Fruit fly (Drosophila melanogaster) whole organism, embryonic: Measurements from ENCODE around the gene CG6040.

ENCODE experiments used
- Asciz ChIP-seq: fragments of 200-800 bp; sonication (Bioruptor generic); optimal IDR thresholded peaks from 2 replicates; lab custom pipeline; 2017; ENCODE audit warnings: missing biosample characterization, mild to moderate bottlenecking, missing genetic modification characterization, missing genetic modification reagents
- Atf-2 ChIP-seq: fragments of 200-800 bp; sonication (Bioruptor generic); optimal IDR thresholded peaks from 2 replicates; lab custom pipeline; 2016; ENCODE audit warnings: missing biosample characterization, missing genetic modification characterization
- Bdp1 ChIP-seq: fragments of 200-800 bp; sonication (Bioruptor generic); optimal IDR thresholded peaks from 3 replicates; lab custom pipeline; 2016; ENCODE audit warnings: missing biosample characterization, missing genetic modification characterization
- Bgb ChIP-seq: fragments of 200-800 bp; sonication (Bioruptor generic); IDR thresholded peaks from 2 replicates; pipeline ENCODE4 v1.3.6; 2022; ENCODE audit warnings: missing biosample characterization, missing genetic modification characterization; ENCODE audit not compliant: partially characterized antibody
- CG10209 ChIP-seq: fragments of 200-800 bp; sonication (Bioruptor generic); optimal IDR thresholded peaks from 3 replicates; lab custom pipeline; 2017; ENCODE audit warnings: missing biosample characterization, mild to moderate bottlenecking, missing genetic modification characterization, missing genetic modification reagents
- CG10979 ChIP-seq: fragments of 200-800 bp; sonication (Bioruptor generic); optimal IDR thresholded peaks from 2 replicates; lab custom pipeline; 2018; ENCODE audit warnings: missing biosample characterization, mild to moderate bottlenecking, missing genetic modification characterization, moderate library complexity
- CG12659 ChIP-seq: fragments of 200-800 bp; sonication (Bioruptor generic); optimal IDR thresholded peaks from 3 replicates; lab custom pipeline; 2017; ENCODE audit warnings: mild to moderate bottlenecking, missing biosample characterization, missing genetic modification reagents, missing genetic modification characterization
- CG14441 ChIP-seq: fragments of 200-800 bp; sonication (Bioruptor generic); IDR thresholded peaks from 2 replicates; pipeline ENCODE4 v1.3.6; 2022; ENCODE audit warnings: missing biosample characterization, missing genetic modification characterization
- CG15601 ChIP-seq: fragments of 200-800 bp; sonication (Bioruptor generic); optimal IDR thresholded peaks from 3 replicates; lab custom pipeline; 2019; ENCODE audit warnings: missing biosample characterization, mild to moderate bottlenecking, missing genetic modification characterization, moderate library complexity
- CG16779 ChIP-seq: fragments of 200-800 bp; sonication (Bioruptor generic); IDR thresholded peaks from 2 replicates; pipeline ENCODE4 v1.3.6; 2022; ENCODE audit warnings: missing biosample characterization, missing genetic modification characterization
- CG17328 ChIP-seq: fragments of 200-800 bp; sonication (Bioruptor generic); IDR thresholded peaks from 2 replicates; pipeline ENCODE4 v1.3.6; 2022; ENCODE audit warnings: missing biosample characterization, missing genetic modification characterization
- CG18011 ChIP-seq: fragments of 200-800 bp; sonication (Bioruptor generic); optimal IDR thresholded peaks from 2 replicates; lab custom pipeline; 2017; ENCODE audit warnings: missing biosample characterization, missing genetic modification characterization, mild to moderate bottlenecking, moderate library complexity, missing genotype
- CG2116 ChIP-seq: fragments of 200-800 bp; sonication (Bioruptor generic); optimal IDR thresholded peaks from 3 replicates; lab custom pipeline; 2018; ENCODE audit warnings: missing biosample characterization, mild to moderate bottlenecking, missing genetic modification characterization
- CG32532 ChIP-seq: fragments of 200-800 bp; sonication (Bioruptor generic); IDR thresholded peaks from 2 replicates; pipeline ENCODE4 v1.3.6; 2022; ENCODE audit warnings: missing biosample characterization, missing genetic modification characterization
- CG3281 ChIP-seq: fragments of 200-800 bp; sonication (Bioruptor generic); optimal IDR thresholded peaks from 3 replicates; lab custom pipeline; 2017; ENCODE audit warnings: missing biosample characterization, mild to moderate bottlenecking, missing genetic modification characterization
- CG7745 ChIP-seq: fragments of 200-800 bp; sonication (Bioruptor generic); optimal IDR thresholded peaks from 2 replicates; lab custom pipeline; 2018; ENCODE audit warnings: missing biosample characterization, mild to moderate bottlenecking, missing genetic modification characterization, moderate library complexity
- CG7987 ChIP-seq: fragments of 200-800 bp; sonication (Bioruptor generic); optimal IDR thresholded peaks from 2 replicates; lab custom pipeline; 2018; ENCODE audit warnings: missing biosample characterization, mild to moderate bottlenecking, missing genetic modification characterization, moderate library complexity
- CG8388 ChIP-seq: fragments of 200-800 bp; sonication (Bioruptor generic); optimal IDR thresholded peaks from 2 replicates; lab custom pipeline; 2019; ENCODE audit warnings: missing biosample characterization, mild to moderate bottlenecking, missing genetic modification characterization, moderate library complexity
- CG9932 ChIP-seq: fragments of 200-800 bp; sonication (Bioruptor generic); IDR thresholded peaks from 2 replicates; pipeline ENCODE4 v1.3.6; 2022; ENCODE audit warnings: missing biosample characterization, missing genetic modification characterization
- Chrac-16 ChIP-seq: fragments of 200-800 bp; sonication (Bioruptor generic); optimal IDR thresholded peaks from 3 replicates; lab custom pipeline; 2016; ENCODE audit warnings: missing biosample characterization, missing genetic modification characterization
- D19A ChIP-seq: fragments of 200-800 bp; optimal IDR thresholded peaks from 3 replicates; lab custom pipeline; 2019; ENCODE audit warnings: missing biosample characterization, mild to moderate bottlenecking, missing genetic modification characterization, moderate library complexity
- Dip3 ChIP-seq: fragments of 200-800 bp; sonication (Bioruptor generic); optimal IDR thresholded peaks from 3 replicates; lab custom pipeline; 2016; ENCODE audit warnings: missing biosample characterization, missing genetic modification characterization
- Dp ChIP-seq: fragments of 200-800 bp; sonication (Bioruptor generic); optimal IDR thresholded peaks from 2 replicates; lab custom pipeline; 2018; ENCODE audit warnings: missing biosample characterization, mild to moderate bottlenecking, missing genetic modification characterization, moderate library complexity
- Ets97D ChIP-seq: fragments of 200-800 bp; sonication (Bioruptor generic); optimal IDR thresholded peaks from 3 replicates; lab custom pipeline; 2016; ENCODE audit warnings: missing biosample characterization, missing genetic modification characterization
- H15 ChIP-seq: fragments of 200-800 bp; sonication (Bioruptor generic); IDR thresholded peaks from 3 replicates; pipeline ENCODE4 v1.3.6; 2022; ENCODE audit warnings: missing biosample characterization, missing genetic modification characterization
- Lhr ChIP-seq: fragments of 200-800 bp; sonication (Bioruptor generic); optimal IDR thresholded peaks from 3 replicates; lab custom pipeline; 2017; ENCODE audit warnings: mild to moderate bottlenecking, missing biosample characterization, missing genetic modification reagents, missing genetic modification characterization
- Mad ChIP-seq: fragments of 200-800 bp; sonication (Bioruptor generic); optimal IDR thresholded peaks from 2 replicates; lab custom pipeline; 2016; ENCODE audit warnings: missing biosample characterization, missing genetic modification characterization
- Meics ChIP-seq: fragments of 200-800 bp; sonication (Bioruptor generic); optimal IDR thresholded peaks from 2 replicates; lab custom pipeline; 2017; ENCODE audit warnings: missing biosample characterization, mild to moderate bottlenecking, missing genetic modification characterization
- NC2β ChIP-seq: fragments of 200-800 bp; sonication (Bioruptor generic); optimal IDR thresholded peaks from 2 replicates; lab custom pipeline; 2016; ENCODE audit warnings: missing biosample characterization, missing genetic modification characterization
- Ravus ChIP-seq: fragments of 200-800 bp; sonication (Bioruptor generic); IDR thresholded peaks from 2 replicates; pipeline ENCODE4 v1.3.6; 2022; ENCODE audit warnings: missing biosample characterization, missing genetic modification characterization
- Usf ChIP-seq: fragments of 200-800 bp; sonication (Bioruptor generic); optimal IDR thresholded peaks from 2 replicates; lab custom pipeline; 2017; ENCODE audit warnings: missing genotype, missing biosample characterization, missing genetic modification characterization
- al ChIP-seq: fragments of 200-800 bp; sonication (Bioruptor generic); IDR thresholded peaks from 2 replicates; pipeline ENCODE4 v1.3.6; 2022; ENCODE audit warnings: missing biosample characterization, missing genetic modification characterization
- br ChIP-seq: fragments of >200 bp; optimal IDR thresholded peaks from 2 replicates; lab custom pipeline; 2017
- btn ChIP-seq: fragments of 200-800 bp; sonication (Bioruptor generic); optimal IDR thresholded peaks from 2 replicates; lab custom pipeline; 2016; ENCODE audit warnings: missing biosample characterization, missing genetic modification characterization
- cad ChIP-seq: fragments of >200 bp; optimal IDR thresholded peaks from 2 replicates; lab custom pipeline; 2017; ENCODE audit warnings: missing biosample characterization, missing genetic modification characterization
- fru ChIP-seq: fragments of >200 bp; optimal IDR thresholded peaks from 2 replicates; lab custom pipeline; 2017
- gcm ChIP-seq: fragments of 200-800 bp; sonication (Bioruptor generic); optimal IDR thresholded peaks from 2 replicates; lab custom pipeline; 2019; ENCODE audit warnings: missing biosample characterization, mild to moderate bottlenecking, missing genetic modification characterization, moderate library complexity
- knrl ChIP-seq: fragments of 200-800 bp; sonication (Bioruptor generic); IDR thresholded peaks from 3 replicates; pipeline ENCODE4 v1.3.6; 2022; ENCODE audit warnings: missing biosample characterization, missing genetic modification characterization; ENCODE audit not compliant: partially characterized antibody
- nmo ChIP-seq: fragments of 200-800 bp; sonication (Bioruptor generic); optimal IDR thresholded peaks from 2 replicates; lab custom pipeline; 2018; ENCODE audit warnings: missing biosample characterization, mild to moderate bottlenecking, missing genetic modification characterization, moderate library complexity
- pita ChIP-seq: fragments of 200-800 bp; sonication (Bioruptor generic); optimal IDR thresholded peaks from 2 replicates; lab custom pipeline; 2017; ENCODE audit warnings: missing biosample characterization, mild to moderate bottlenecking, missing genetic modification characterization
- psq ChIP-seq: fragments of 200-800 bp; sonication (Bioruptor generic); optimal IDR thresholded peaks from 2 replicates; lab custom pipeline; 2017; ENCODE audit warnings: missing biosample characterization, missing genetic modification characterization
- run ChIP-seq: fragments of 200-800 bp; sonication (Bioruptor generic); optimal IDR thresholded peaks from 3 replicates; lab custom pipeline; 2018; ENCODE audit warnings: missing biosample characterization, mild to moderate bottlenecking, missing genetic modification characterization
- salm ChIP-seq: fragments of 200-800 bp; sonication (Bioruptor generic); optimal IDR thresholded peaks from 2 replicates; lab custom pipeline; 2018; ENCODE audit warnings: missing biosample characterization, mild to moderate bottlenecking, missing genetic modification characterization
- sc ChIP-seq, 3 experiments: fragments of >200 bp in 2 of 3; fragments of 200-800 bp in 1 of 3; sonication (Bioruptor generic) in 1 of 3; optimal IDR thresholded peaks; 2 replicates in 2 of 3; 3 replicates in 1 of 3; lab custom pipeline; 2017; ENCODE audit warnings: mild to moderate bottlenecking in 1 of 3, missing biosample characterization in 1 of 3, missing genetic modification characterization in 1 of 3, missing genetic modification reagents in 1 of 3
- scrt ChIP-seq: fragments of 200-800 bp; sonication (Bioruptor generic); optimal IDR thresholded peaks from 2 replicates; lab custom pipeline; 2018; ENCODE audit warnings: missing biosample characterization, mild to moderate bottlenecking, missing genetic modification characterization, moderate library complexity
- seq ChIP-seq: fragments of 200-800 bp; sonication (Bioruptor generic); IDR thresholded peaks from 2 replicates; pipeline ENCODE4 v1.3.6; 2022; ENCODE audit warnings: missing biosample characterization, missing genetic modification characterization
- slp2 ChIP-seq: fragments of 200-800 bp; sonication (Bioruptor generic); optimal IDR thresholded peaks from 2 replicates; lab custom pipeline; 2016; ENCODE audit warnings: missing biosample characterization, missing genetic modification characterization
- sr ChIP-seq: fragments of 200-800 bp; sonication (Bioruptor generic); IDR thresholded peaks from 3 replicates; pipeline ENCODE4 v1.3.6; 2022; ENCODE audit warnings: missing biosample characterization, missing genetic modification characterization
- unc-4 ChIP-seq: fragments of 200-800 bp; sonication (Bioruptor generic); IDR thresholded peaks from 2 replicates; pipeline ENCODE4 v1.3.6; 2022; ENCODE audit warnings: missing biosample characterization, missing genetic modification characterization; ENCODE audit not compliant: partially characterized antibody
- unpg ChIP-seq: fragments of 200-800 bp; sonication (Bioruptor generic); optimal IDR thresholded peaks from 3 replicates; lab custom pipeline; 2018; ENCODE audit warnings: missing biosample characterization, mild to moderate bottlenecking, missing genetic modification characterization, moderate library complexity

Gene CG6040

DNA sequence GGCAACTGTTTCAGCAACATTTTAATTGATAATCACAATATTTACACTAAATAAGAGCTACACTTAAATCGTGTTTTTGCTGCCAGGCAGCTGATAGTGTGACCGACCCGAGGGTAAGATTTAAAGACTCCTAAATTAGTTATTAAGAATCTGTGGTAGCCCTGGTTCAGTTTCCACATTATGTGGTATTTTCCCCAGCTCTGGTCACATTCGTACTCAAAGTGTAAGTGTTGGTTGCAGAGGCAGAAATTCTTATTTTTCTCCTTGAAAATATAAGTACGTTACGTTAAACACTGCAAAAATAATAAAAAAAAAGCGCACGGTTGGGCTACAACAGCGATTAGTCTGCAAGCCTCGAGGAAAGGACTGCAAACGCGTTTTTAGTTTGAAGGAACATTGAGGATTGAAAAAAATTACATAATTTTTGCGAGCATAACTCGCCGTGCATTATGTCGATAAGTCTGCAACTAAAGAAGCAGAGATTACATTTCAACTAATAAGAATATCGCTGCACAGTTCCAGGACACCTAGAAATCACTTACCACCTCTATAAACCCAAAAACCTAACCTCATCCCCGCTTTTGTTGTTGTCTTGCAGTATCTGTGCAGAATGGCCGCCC, 1.9 kb upstream of the CG6040 start, which contains the start of the genes mRpL55 and ATPsynD (continued):
- no peak for TF ChIP-seq pita
- 0 out of 2 replicates have a peak, but pooled peaks have one; percentile 18 for TF ChIP-seq CG17328 (GFP tag; lab: Robert Waterston, UW)
- TF ChIP-seq al (GFP tag; lab: Robert Waterston, UW) = no peak
- TF ChIP-seq cad (GFP tag; lab: Kevin White, UChicago) = no peak
- TF ChIP-seq sr (GFP tag; lab: Robert Waterston, UW) = no peak
- no peak for TF ChIP-seq CG32532 (GFP tag; lab: Robert Waterston, UW)
- TF ChIP-seq unpg = peak; percentile 18
- no peak for TF ChIP-seq slp2 (GFP tag; lab: Kevin White, UChicago)
- no peak for TF ChIP-seq CG10209 (GFP tag; lab: Kevin White, UChicago)
- peak; percentile 1 for TF ChIP-seq salm (tag; lab: Kevin White, UChicago)
- TF ChIP-seq Meics (GFP tag; lab: Kevin White, UChicago) = no peak
- no peak; the same call in 2 of the 3 replicates for TF ChIP-seq knrl (GFP tag; lab: Robert Waterston, UW)
- no peak for TF ChIP-seq Asciz (GFP tag; lab: Kevin White, UChicago)
- TF ChIP-seq CG7745 = no peak
- TF ChIP-seq CG7987 = no peak
- no peak for TF ChIP-seq sc (optimal IDR thresholded peaks at IDR 0.05; lab: Kevin White, UChicago)
- TF ChIP-seq sc (GFP tag; optimal IDR thresholded peaks at IDR 0.05; lab: Kevin White, UChicago) = no peak
- TF ChIP-seq br (lab: Kevin White, UChicago) = no peak
- no peak for TF ChIP-seq Atf-2
- no peak for TF ChIP-seq Usf (GFP tag; lab: Kevin White, UChicago)
- no peak for TF ChIP-seq fru (lab: Kevin White, UChicago)
- TF ChIP-seq Dip3 (GFP tag; lab: Kevin White, UChicago) = no peak
- TF ChIP-seq scrt (GFP tag; lab: Kevin White, UChicago) = no peak
- no peak for TF ChIP-seq Chrac-16 (GFP tag; lab: Kevin White, UChicago)
- TF ChIP-seq gcm (GFP tag; lab: Kevin White, UChicago) = no peak
- TF ChIP-seq H15 (GFP tag; lab: Robert Waterston, UW) = no peak
- TF ChIP-seq CG16779 (GFP tag; lab: Robert Waterston, UW) = no peak
- no peak for TF ChIP-seq btn (GFP tag; lab: Kevin White, UChicago)
- TF ChIP-seq NC2β = no peak
- TF ChIP-seq CG12659 (GFP tag; lab: Kevin White, UChicago) = peak; percentile 53
- no peak for TF ChIP-seq CG2116 (GFP tag; lab: Kevin White, UChicago)
- TF ChIP-seq CG9932 (GFP tag; lab: Robert Waterston, UW) = no peak
- TF ChIP-seq seq (GFP tag; lab: Robert Waterston, UW) = no peak
- TF ChIP-seq CG18011 = no peak
- TF ChIP-seq Lhr (GFP tag; lab: Kevin White, UChicago) = peak; percentile 38
- peak; percentile 51 for TF ChIP-seq nmo
- TF ChIP-seq Bgb (GFP tag; lab: Robert Waterston, UW) = peak; percentile 8; the same call in 1 of the 2 replicates
- no peak for TF ChIP-seq run (tag; lab: Kevin White, UChicago)
- TF ChIP-seq CG14441 (GFP tag; lab: Robert Waterston, UW) = no peak
- TF ChIP-seq psq (GFP tag; lab: Kevin White, UChicago) = no peak
- TF ChIP-seq Ravus (GFP tag; lab: Robert Waterston, UW) = no peak
- TF ChIP-seq CG3281 (GFP tag; lab: Kevin White, UChicago) = peak; percentile 9
- no peak for TF ChIP-seq unc-4 (GFP tag; lab: Robert Waterston, UW)
- no peak for TF ChIP-seq Bdp1 (GFP tag; lab: Kevin White, UChicago)
- TF ChIP-seq CG8388 (GFP tag; lab: Kevin White, UChicago) = no peak
- TF ChIP-seq CG15601 = peak; percentile 44
- TF ChIP-seq D19A (tag; lab: Kevin White, UChicago) = no peak
- TF ChIP-seq CG10979 (tag; lab: Kevin White, UChicago) = no peak
- TF ChIP-seq Mad (GFP tag; lab: Kevin White, UChicago) = no peak
- TF ChIP-seq Ets97D = peak; percentile 61
- peak; percentile 38 for TF ChIP-seq Dp (GFP tag; lab: Kevin White, UChicago)
